Worm (Caenorhabditis elegans) whole organism, L2 larva: ENCODE measurements around the gene klp-7.

ENCODE experiments used
- aly-2 ChIP-seq: fragments of 150-350 bp; optimal IDR thresholded peaks from 2 replicates; lab custom pipeline; 2014; ENCODE audit warnings: missing biosample characterization, missing genetic modification characterization
- ama-1 ChIP-seq: fragments of 150-350 bp; optimal IDR thresholded peaks from 2 replicates; lab custom pipeline; 2018; ENCODE audit warnings: inconsistent platforms
- nhr-10 ChIP-seq: sonication (generic microtip); optimal IDR thresholded peaks from 2 replicates; lab custom pipeline; 2017; ENCODE audit warnings: missing biosample characterization, missing genetic modification characterization
- zag-1 ChIP-seq: fragments of 150-350 bp; optimal IDR thresholded peaks from 2 replicates; lab custom pipeline; 2014; ENCODE audit warnings: missing biosample characterization, missing genetic modification characterization

ce11 chrIII:10844873-10845272, 39.1 kb downstream of the klp-7 start, which contains the start of gene pde-12:
- TF ChIP-seq ama-1 (lab: Kevin White, UChicago) (no peak), aly-2 (no peak), nhr-10 (tag; lab: Kevin White, UChicago) (peak; percentile 20), zag-1 (tag; lab: Kevin White, UChicago) (no peak)
